Worm (Caenorhabditis elegans) whole organism, L4/young adult: ENCODE data around the gene ifas-1.

Source experiments
- W03F9.2 ChIP-seq: fragments of 150-350 bp; optimal IDR thresholded peaks from 2 replicates; lab custom pipeline; 2014; ENCODE audit warnings: missing biosample characterization, missing genetic modification characterization
- dao-5 ChIP-seq: sonication (generic microtip); optimal IDR thresholded peaks from 2 replicates; lab custom pipeline; 2016; ENCODE audit warnings: missing genotype, missing genetic modification characterization, moderate library complexity, missing compliant biosample characterization
- him-1 ChIP-seq: sonication (generic microtip); optimal IDR thresholded peaks from 2 replicates; lab custom pipeline; 2016; ENCODE audit warnings: missing genotype, missing genetic modification reagents, missing genetic modification characterization, missing compliant biosample characterization

Gene ifas-1

ce11 chrII:3661932-3662331 lies 26.6 kb downstream of the ifas-1 start, which contains the start of gene F19B10.13:
Gene F19B10.13, plus strand, starts transcription at chrII:3662274.
- TF ChIP-seq him-1 (tag; lab: Kevin White, UChicago) (no peak), dao-5 (no peak), W03F9.2 (tag; lab: Kevin White, UChicago) (no peak)

ce11 chrII:3659776-3660175 lies 28.7 kb downstream of the ifas-1 start, which contains the start of gene F19B10.4:
Gene F19B10.4, plus strand, starts transcription at chrII:3660076.
- TF ChIP-seq W03F9.2 (tag; lab: Kevin White, UChicago): no peak
- no peak for TF ChIP-seq him-1 (tag; lab: Kevin White, UChicago)
- no peak for TF ChIP-seq dao-5

- TF ChIP-seq W03F9.2 (tag; lab: Kevin White, UChicago) (no peak), him-1 (tag; lab: Kevin White, UChicago) (no peak), dao-5 (no peak)
Observed at ce11 chrII:3655378-3655777, 33.1 kb downstream of the ifas-1 start, which contains the start of gene F19B10.5. Gene F19B10.5, plus strand, starts transcription at chrII:3655678.

ce11 chrII:3647111-3647510 lies 41.4 kb downstream of the ifas-1 start, which contains the start of gene fbxb-33:
Gene fbxb-33, plus strand, starts transcription at chrII:3647411.
- TF ChIP-seq him-1 (tag; lab: Kevin White, UChicago) (no peak), dao-5 (no peak), W03F9.2 (tag; lab: Kevin White, UChicago) (no peak)

- TF ChIP-seq dao-5 (no peak), W03F9.2 (tag; lab: Kevin White, UChicago) (no peak), him-1 (tag; lab: Kevin White, UChicago) (no peak)
Observed at ce11 chrII:3641197-3641596, 47.3 kb downstream of the ifas-1 start, which contains the start of gene M151.1. Gene M151.1, plus strand, starts transcription at chrII:3641497.

ce11 chrII:3640197-3640596 lies 48.3 kb downstream of the ifas-1 start, which contains the start of gene M151.10:
Gene M151.10, minus strand, starts transcription at chrII:3640297.
- TF ChIP-seq him-1 (tag; lab: Kevin White, UChicago) (no peak), dao-5 (no peak), W03F9.2 (tag; lab: Kevin White, UChicago) (no peak)

- TF ChIP-seq dao-5: no peak
- no peak for TF ChIP-seq W03F9.2 (tag; lab: Kevin White, UChicago)
- no peak for TF ChIP-seq him-1 (tag; lab: Kevin White, UChicago)
Observed at ce11 chrII:3639238-3639637, 49.3 kb downstream of the ifas-1 start, which contains the start of gene fbxb-31. Gene fbxb-31, minus strand, starts transcription at chrII:3639338.
